Worm (Caenorhabditis elegans) whole organism, young adult: Measurements from ENCODE around the gene C08B6.3.

Experiments used
- B0019.2 ChIP-seq: fragments of 200-800 bp; sonication (Bioruptor generic); conservative IDR thresholded peaks from 2 replicates; pipeline ENCODE4 v1.3.6; 2022; ENCODE audit warnings: missing genetic modification reagents, missing genetic modification characterization, missing compliant biosample characterization
- attf-3 ChIP-seq: fragments of 200-800 bp; sonication (Bioruptor generic); conservative IDR thresholded peaks from 2 replicates; pipeline ENCODE4 v1.3.6; 2022; ENCODE audit warnings: missing genetic modification reagents, missing genetic modification characterization, missing compliant biosample characterization
- egrh-3 ChIP-seq: fragments of 200-800 bp; sonication (Bioruptor generic); IDR thresholded peaks from 2 replicates; pipeline ENCODE4 v1.3.6; 2022; ENCODE audit warnings: missing genetic modification reagents, missing genetic modification characterization, missing compliant biosample characterization
- lin-40 ChIP-seq: sonication (generic microtip); optimal IDR thresholded peaks from 2 replicates; lab custom pipeline; 2016; ENCODE audit warnings: missing genetic modification characterization, mild to moderate bottlenecking, missing compliant biosample characterization, missing genotype, missing genetic modification reagents
- repo-1 ChIP-seq: sonication (generic microtip); optimal IDR thresholded peaks from 2 replicates; lab custom pipeline; 2017; ENCODE audit warnings: mild to moderate bottlenecking, missing genetic modification characterization, missing compliant biosample characterization

DNA sequence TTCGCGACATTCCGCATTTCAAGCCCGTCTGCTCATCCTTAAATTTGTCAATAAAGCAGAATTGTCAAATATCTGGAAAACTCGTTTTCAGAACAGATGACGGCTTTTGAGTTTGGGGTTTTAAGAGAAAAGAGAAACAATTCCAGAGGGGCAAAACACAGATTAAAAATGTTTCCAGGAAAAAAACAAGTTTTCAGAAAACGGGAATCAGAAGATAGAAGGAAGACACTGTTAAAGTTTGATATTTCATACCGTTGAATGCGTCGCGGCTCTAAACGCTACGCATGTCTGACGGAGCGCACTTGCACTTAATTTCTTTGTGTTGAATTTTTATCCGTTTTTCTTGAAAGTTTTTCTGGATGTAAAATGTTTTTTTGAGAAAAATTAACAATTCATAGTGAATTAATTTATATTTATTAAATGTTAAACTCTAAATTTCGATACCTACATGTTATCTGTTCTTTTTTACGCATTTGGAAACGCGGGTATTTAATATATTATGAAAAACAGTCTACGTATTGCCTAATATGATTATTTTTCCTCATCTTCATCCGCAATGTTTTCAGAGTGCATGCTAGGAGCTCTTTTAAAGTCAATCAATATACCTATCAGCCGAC lies 22.1 kb upstream of the C08B6.3 start, which contains the start of the genes C08B6.18, wdr-20 and C08B6.8:
- no peak for TF ChIP-seq lin-40 (tag; lab: Kevin White, UChicago)
- TF ChIP-seq B0019.2: no peak
- TF ChIP-seq egrh-3 (GFP tag; lab: Robert Waterston, UW): no peak
- TF ChIP-seq attf-3 (GFP tag; lab: Robert Waterston, UW): no peak
- no peak for TF ChIP-seq repo-1 (tag; lab: Kevin White, UChicago)
